Worm (Caenorhabditis elegans) whole organism, L1 larva: ENCODE data around the gene col-41.

ENCODE experiments used
- Y116A8C.19 ChIP-seq: sonication (generic microtip); optimal IDR thresholded peaks from 2 replicates; lab custom pipeline; 2016; ENCODE audit warnings: missing compliant biosample characterization, missing genetic modification characterization, borderline replicate concordance
- alr-1 ChIP-seq: fragments of 200-800 bp; sonication (Bioruptor generic); optimal IDR thresholded peaks from 2 replicates; lab custom pipeline; 2018; ENCODE audit warnings: borderline replicate concordance, mild to moderate bottlenecking, missing genetic modification characterization, missing compliant biosample characterization
- blmp-1 ChIP-seq: fragments of 150-350 bp; optimal IDR thresholded peaks from 2 replicates; lab custom pipeline; 2014; ENCODE audit warnings: missing biosample characterization, missing genetic modification characterization
- ceh-63 ChIP-seq: fragments of 200-800 bp; sonication (Bioruptor generic); optimal IDR thresholded peaks from 2 replicates; lab custom pipeline; 2018; ENCODE audit warnings: mild to moderate bottlenecking, missing genetic modification characterization, missing compliant biosample characterization
- ceh-8 ChIP-seq: fragments of 200-800 bp; sonication (Bioruptor generic); optimal IDR thresholded peaks from 2 replicates; lab custom pipeline; 2018; ENCODE audit warnings: mild to moderate bottlenecking, missing genetic modification characterization, moderate library complexity, missing compliant biosample characterization
- ceh-82 ChIP-seq, 3 experiments: fragments of 150-350 bp in 1 of 3; sonication (generic microtip) in 2 of 3; optimal IDR thresholded peaks; 2 replicates each; lab custom pipeline; 2014 to 2017; ENCODE audit warnings: missing biosample characterization in 3 of 3, missing genetic modification characterization in 3 of 3
- ceh-88 ChIP-seq: fragments of 200-800 bp; sonication (Bioruptor generic); IDR thresholded peaks from 2 replicates; pipeline ENCODE4 v1.3.6; 2022; ENCODE audit warnings: missing genetic modification characterization, missing compliant biosample characterization
- ceh-90 ChIP-seq: sonication (generic microtip); optimal IDR thresholded peaks from 2 replicates; lab custom pipeline; 2016; ENCODE audit warnings: missing genetic modification characterization, missing compliant biosample characterization
- ces-1 ChIP-seq: fragments of 150-350 bp; optimal IDR thresholded peaks from 2 replicates; lab custom pipeline; 2014; ENCODE audit warnings: missing biosample characterization, missing genetic modification reagents, missing genetic modification characterization
- dpl-1 ChIP-seq, 3 experiments: fragments of 150-350 bp in 2 of 3; sonication (generic microtip) in 1 of 3; optimal IDR thresholded peaks; 2 replicates each; lab custom pipeline; 2014 to 2017; ENCODE audit warnings: missing biosample characterization in 3 of 3, missing genetic modification characterization in 3 of 3, missing genetic modification reagents in 3 of 3
- dsc-1 ChIP-seq: sonication (generic microtip); optimal IDR thresholded peaks from 2 replicates; lab custom pipeline; 2016; ENCODE audit warnings: mild to moderate bottlenecking, missing genetic modification characterization, missing compliant biosample characterization
- efl-1 ChIP-seq, 4 experiments: fragments of 150-350 bp; optimal IDR thresholded peaks in 3 of 4; peaks in 1 of 4; 1 replicate in 1 of 4; 2 replicates in 3 of 4; lab custom pipeline; 2014; ENCODE audit warnings: missing biosample characterization in 2 of 4, missing genetic modification characterization in 2 of 4, missing genetic modification reagents in 2 of 4
- egl-27 ChIP-seq, 2 experiments: fragments of 150-350 bp in 1 of 2; sonication (generic microtip); optimal IDR thresholded peaks; 3 replicates each; lab custom pipeline; 2017 to 2018; ENCODE audit warnings: missing biosample characterization in 2 of 2, missing genetic modification characterization in 2 of 2, missing genetic modification reagents in 2 of 2
- elt-2 ChIP-seq: sonication (generic microtip); optimal IDR thresholded peaks from 2 replicates; lab custom pipeline; 2016; ENCODE audit warnings: missing genetic modification characterization, mild to moderate bottlenecking, inconsistent platforms, missing compliant biosample characterization, missing genetic modification reagents
- elt-3 ChIP-seq, 6 experiments: fragments of 150-350 bp in 1 of 6; sonication (generic microtip); optimal IDR thresholded peaks; 2 replicates each; lab custom pipeline; 2017 to 2018; ENCODE audit warnings: missing biosample characterization in 6 of 6, missing genetic modification characterization in 6 of 6, inconsistent platforms in 1 of 6
- ets-5 ChIP-seq: fragments of 200-800 bp; sonication (Bioruptor generic); IDR thresholded peaks from 2 replicates; pipeline ENCODE4 v1.3.6; 2022; ENCODE audit warnings: missing genetic modification characterization, missing compliant biosample characterization
- fkh-4 ChIP-seq: sonication (generic microtip); optimal IDR thresholded peaks from 2 replicates; lab custom pipeline; 2016; ENCODE audit warnings: missing compliant biosample characterization, missing genetic modification characterization, borderline replicate concordance
- fkh-8 ChIP-seq: sonication (generic microtip); optimal IDR thresholded peaks from 2 replicates; lab custom pipeline; 2016; ENCODE audit warnings: mild to moderate bottlenecking, missing genetic modification characterization, missing compliant biosample characterization
- grh-1 ChIP-seq: fragments of 200-800 bp; sonication (Bioruptor generic); IDR thresholded peaks from 2 replicates; pipeline ENCODE4 v1.3.6; 2022; ENCODE audit warnings: missing genetic modification reagents, missing genetic modification characterization, missing compliant biosample characterization
- hlh-17 ChIP-seq: fragments of 200-800 bp; sonication (Bioruptor generic); optimal IDR thresholded peaks from 2 replicates; lab custom pipeline; 2018; ENCODE audit warnings: missing genetic modification characterization, mild to moderate bottlenecking, missing compliant biosample characterization, moderate library complexity, borderline replicate concordance
- hlh-4 ChIP-seq: sonication (generic microtip); optimal IDR thresholded peaks from 2 replicates; lab custom pipeline; 2016; ENCODE audit warnings: mild to moderate bottlenecking, missing genetic modification characterization, missing compliant biosample characterization
- irx-1 ChIP-seq: sonication (generic microtip); optimal IDR thresholded peaks from 2 replicates; lab custom pipeline; 2016; ENCODE audit warnings: missing genetic modification characterization, missing compliant biosample characterization
- isw-1 ChIP-seq: fragments of 200-800 bp; sonication (Bioruptor generic); IDR thresholded peaks from 2 replicates; pipeline ENCODE4 v1.3.6; 2022; ENCODE audit warnings: missing genetic modification characterization, missing compliant biosample characterization
- lin-14 ChIP-seq: fragments of 200-800 bp; sonication (Bioruptor generic); optimal IDR thresholded peaks from 2 replicates; lab custom pipeline; 2018; ENCODE audit warnings: mild to moderate bottlenecking, missing genetic modification characterization, moderate library complexity, missing compliant biosample characterization
- mab-9 ChIP-seq: fragments of 200-800 bp; sonication (Bioruptor generic); IDR thresholded peaks from 2 replicates; pipeline ENCODE4 v1.3.6; 2022; ENCODE audit warnings: missing genetic modification reagents, missing genetic modification characterization, missing compliant biosample characterization
- nhr-11 ChIP-seq: fragments of 150-350 bp; optimal IDR thresholded peaks from 2 replicates; lab custom pipeline; 2014; ENCODE audit warnings: missing biosample characterization, missing genetic modification characterization
- nhr-12 ChIP-seq: sonication (generic microtip); optimal IDR thresholded peaks from 2 replicates; lab custom pipeline; 2017; ENCODE audit warnings: missing biosample characterization, missing genetic modification characterization
- nhr-19 ChIP-seq: fragments of 200-800 bp; sonication (Bioruptor generic); conservative IDR thresholded peaks from 2 replicates; pipeline ENCODE4 v1.3.6; 2022; ENCODE audit warnings: missing genetic modification characterization, missing compliant biosample characterization
- nhr-47 ChIP-seq: sonication (generic microtip); optimal IDR thresholded peaks from 2 replicates; lab custom pipeline; 2016; ENCODE audit warnings: mild to moderate bottlenecking, missing genetic modification characterization, moderate library complexity, missing compliant biosample characterization
- nhr-71 ChIP-seq: sonication (generic microtip); optimal IDR thresholded peaks from 2 replicates; lab custom pipeline; 2016; ENCODE audit warnings: mild to moderate bottlenecking, missing genetic modification characterization, moderate library complexity, missing compliant biosample characterization
- nhr-76 ChIP-seq: sonication (generic microtip); optimal IDR thresholded peaks from 2 replicates; lab custom pipeline; 2017; ENCODE audit warnings: missing biosample characterization, missing genetic modification characterization
- nhr-77 ChIP-seq: fragments of 150-350 bp; optimal IDR thresholded peaks from 2 replicates; lab custom pipeline; 2014; ENCODE audit warnings: missing biosample characterization, missing genetic modification characterization
- nhr-84 ChIP-seq: sonication (generic microtip); optimal IDR thresholded peaks from 2 replicates; lab custom pipeline; 2017; ENCODE audit warnings: missing biosample characterization, missing genetic modification characterization
- pag-3 ChIP-seq: sonication (generic microtip); optimal IDR thresholded peaks from 2 replicates; lab custom pipeline; 2017; ENCODE audit warnings: missing genetic modification characterization, mild to moderate bottlenecking, missing compliant biosample characterization, antibody characterized with exemption, borderline replicate concordance; ENCODE audit not compliant: insufficient read depth
- pax-3 ChIP-seq: fragments of 200-800 bp; sonication (Bioruptor generic); optimal IDR thresholded peaks from 2 replicates; lab custom pipeline; 2018; ENCODE audit warnings: mild to moderate bottlenecking, missing genetic modification characterization, moderate library complexity, missing compliant biosample characterization
- pqm-1 ChIP-seq: sonication (generic microtip); optimal IDR thresholded peaks from 3 replicates; lab custom pipeline; 2017; ENCODE audit warnings: missing biosample characterization, missing genetic modification characterization
- rnt-1 ChIP-seq: sonication (generic microtip); optimal IDR thresholded peaks from 2 replicates; lab custom pipeline; 2016; ENCODE audit warnings: mild to moderate bottlenecking, missing genetic modification characterization, moderate library complexity, missing compliant biosample characterization
- skn-1 ChIP-seq: fragments of 150-350 bp; optimal IDR thresholded peaks from 2 replicates; lab custom pipeline; 2014; ENCODE audit warnings: missing biosample characterization, missing genetic modification characterization
- snpc-4 ChIP-seq: fragments of 150-350 bp; optimal IDR thresholded peaks from 2 replicates; lab custom pipeline; 2014; ENCODE audit warnings: missing biosample characterization, missing genetic modification characterization
- sptf-1 ChIP-seq: fragments of 150-350 bp; optimal IDR thresholded peaks from 2 replicates; lab custom pipeline; 2014; ENCODE audit warnings: missing biosample characterization, missing genetic modification characterization
- tlp-1 ChIP-seq: fragments of 150-350 bp; optimal IDR thresholded peaks from 2 replicates; lab custom pipeline; 2014; ENCODE audit warnings: missing biosample characterization, missing genetic modification characterization
- unc-130 ChIP-seq: fragments of 150-350 bp; optimal IDR thresholded peaks from 2 replicates; lab custom pipeline; 2017; ENCODE audit warnings: missing biosample characterization, missing genetic modification characterization, inconsistent platforms
- unc-30 ChIP-seq: sonication (generic microtip); optimal IDR thresholded peaks from 2 replicates; lab custom pipeline; 2017; ENCODE audit warnings: missing biosample characterization, missing genetic modification characterization
- unc-62 ChIP-seq: fragments of 150-350 bp; optimal IDR thresholded peaks from 2 replicates; lab custom pipeline; 2014; ENCODE audit warnings: missing biosample characterization, missing genetic modification reagents, missing genetic modification characterization
- unc-98 ChIP-seq: fragments of 200-800 bp; sonication (Bioruptor generic); IDR thresholded peaks from 2 replicates; pipeline ENCODE4 v1.3.6; 2022; ENCODE audit warnings: missing genetic modification characterization, missing compliant biosample characterization
- xbp-1 ChIP-seq: sonication (generic microtip); optimal IDR thresholded peaks from 2 replicates; lab custom pipeline; 2016; ENCODE audit warnings: missing genetic modification characterization, missing compliant biosample characterization
- zip-4 ChIP-seq: fragments of 200-800 bp; sonication (Bioruptor generic); optimal IDR thresholded peaks from 2 replicates; lab custom pipeline; 2018; ENCODE audit warnings: mild to moderate bottlenecking, missing genetic modification characterization, moderate library complexity, missing compliant biosample characterization
- ztf-4 ChIP-seq: fragments of 150-350 bp; optimal IDR thresholded peaks from 2 replicates; lab custom pipeline; 2014; ENCODE audit warnings: missing biosample characterization, missing genetic modification characterization

col-41 gene

ce11 chrX:15222789-15223188, 46.5 kb upstream of the col-41 start:
- TF ChIP-seq snpc-4 (tag; lab: Kevin White, UChicago) (peak; percentile 39), pqm-1 (tag; lab: Kevin White, UChicago) (no peak), efl-1 (optimal IDR thresholded peaks at IDR 0.05; lab: Kevin White, UChicago) (no peak), efl-1 (GFP tag; optimal IDR thresholded peaks at IDR 0.05 in 1 of 2; lab: Kevin White, UChicago) (peak in 1 of 2 experiments; percentile 71), hlh-17 (no peak), isw-1 (GFP tag; lab: Robert Waterston, UW) (no peak), Y116A8C.19 (tag; lab: Kevin White, UChicago) (no peak)

ce11 chrX:15221865-15222551, 45.7 kb upstream of the col-41 start:
- TF ChIP-seq hlh-4 (no peak), ceh-82 (tag; optimal IDR thresholded peaks at IDR 0.05; lab: Kevin White, UChicago) (no peak), grh-1 (GFP tag; lab: Robert Waterston, UW) (no peak), ztf-4 (tag; lab: Kevin White, UChicago) (no peak), unc-62 (GFP tag; lab: Kevin White, UChicago) (no peak), elt-3 (tag; optimal IDR thresholded peaks at IDR 0.05; lab: Kevin White, UChicago) (no peak), efl-1 (optimal IDR thresholded peaks at IDR 0.05; lab: Kevin White, UChicago) (no peak), efl-1 (GFP tag; optimal IDR thresholded peaks at IDR 0.05 in 1 of 2; lab: Kevin White, UChicago) (peak in 1 of 2 experiments; percentile 91), skn-1 (peak; percentile 2), ceh-63 (no peak), alr-1 (tag; lab: Kevin White, UChicago) (no peak), pqm-1 (tag; lab: Kevin White, UChicago) (no peak), lin-14 (GFP tag; lab: Kevin White, UChicago) (peak; percentile 56), pag-3 (tag; lab: Kevin White, UChicago) (no peak), irx-1 (no peak), unc-130 (no peak), fkh-8 (tag; lab: Kevin White, UChicago) (no peak), snpc-4 (tag; lab: Kevin White, UChicago) (no peak), rnt-1 (tag; lab: Kevin White, UChicago) (no peak), dpl-1 (GFP tag; optimal IDR thresholded peaks at IDR 0.05; lab: Kevin White, UChicago) (no peak), dsc-1 (no peak), sptf-1 (no peak), unc-30 (tag; lab: Kevin White, UChicago) (no peak), pax-3 (tag; lab: Kevin White, UChicago) (no peak), fkh-4 (tag; lab: Kevin White, UChicago) (no peak), nhr-11 (tag; lab: Kevin White, UChicago) (no peak), tlp-1 (tag; lab: Kevin White, UChicago) (no peak), ceh-90 (no peak), zip-4 (GFP tag; lab: Kevin White, UChicago) (no peak), elt-2 (tag; lab: Kevin White, UChicago) (no peak), nhr-77 (no peak), ceh-88 (GFP tag; lab: Robert Waterston, UW) (no peak), nhr-84 (tag; lab: Kevin White, UChicago) (no peak), egl-27 (tag; optimal IDR thresholded peaks at IDR 0.05; lab: Kevin White, UChicago) (no peak), nhr-71 (tag; lab: Kevin White, UChicago) (no peak), ces-1 (GFP tag; lab: Kevin White, UChicago) (no peak), nhr-47 (tag; lab: Kevin White, UChicago) (no peak), ets-5 (no peak), xbp-1 (tag; lab: Kevin White, UChicago) (no peak), nhr-19 (GFP tag; lab: Robert Waterston, UW) (no peak), blmp-1 (tag; lab: Kevin White, UChicago) (peak; percentile 7), ceh-8 (GFP tag; lab: Kevin White, UChicago) (no peak), nhr-76 (tag; lab: Kevin White, UChicago) (no peak), nhr-12 (no peak), mab-9 (GFP tag; lab: Robert Waterston, UW) (no peak), unc-98 (GFP tag; lab: Robert Waterston, UW) (no peak)
